Worm (Caenorhabditis elegans) whole organism, L3 larva: ENCODE data around the gene skr-18.
"Not testable (repeated sequence)": the region's sequence is repeated elsewhere in the genome, so short reads cannot be mapped to it uniquely, and the experiment has no call there.

Experiments
- R02D3.7 ChIP-seq: fragments of 150-350 bp; optimal IDR thresholded peaks from 2 replicates; lab custom pipeline; 2014; ENCODE audit warnings: missing biosample characterization, missing genetic modification characterization
- ZK546.5 ChIP-seq: sonication (generic microtip); optimal IDR thresholded peaks from 2 replicates; lab custom pipeline; 2017; ENCODE audit warnings: missing biosample characterization, missing genetic modification characterization
- ama-1 ChIP-seq: fragments of 150-350 bp; optimal IDR thresholded peaks from 2 replicates; lab custom pipeline; 2018
- ceh-16 ChIP-seq: sonication (generic microtip); optimal IDR thresholded peaks from 2 replicates; lab custom pipeline; 2017; ENCODE audit warnings: missing biosample characterization, missing genetic modification characterization
- ceh-28 ChIP-seq: fragments of 150-350 bp; optimal IDR thresholded peaks from 2 replicates; lab custom pipeline; 2014; ENCODE audit warnings: missing biosample characterization, missing genetic modification reagents, missing genetic modification characterization
- ceh-9 ChIP-seq: sonication (generic microtip); optimal IDR thresholded peaks from 2 replicates; lab custom pipeline; 2018; ENCODE audit warnings: missing biosample characterization, missing genetic modification characterization
- daf-12 ChIP-seq: fragments of 150-350 bp; optimal IDR thresholded peaks from 2 replicates; lab custom pipeline; 2014; ENCODE audit warnings: missing biosample characterization, missing genetic modification reagents, missing genetic modification characterization
- egl-27 ChIP-seq: sonication (generic microtip); optimal IDR thresholded peaks from 4 replicates; lab custom pipeline; 2017; ENCODE audit warnings: missing biosample characterization, missing genetic modification reagents, missing genetic modification characterization
- egl-5 ChIP-seq: fragments of 150-350 bp; optimal IDR thresholded peaks from 2 replicates; lab custom pipeline; 2017; ENCODE audit warnings: missing biosample characterization, missing genetic modification reagents, missing genetic modification characterization, inconsistent platforms
- elt-2 ChIP-seq: sonication (generic microtip); optimal IDR thresholded peaks from 2 replicates; lab custom pipeline; 2016; ENCODE audit warnings: missing genetic modification reagents, mild to moderate bottlenecking, missing genetic modification characterization, missing compliant biosample characterization
- fkh-10 ChIP-seq: sonication (generic microtip); optimal IDR thresholded peaks from 2 replicates; lab custom pipeline; 2017; ENCODE audit warnings: missing biosample characterization, missing genetic modification reagents, missing genetic modification characterization
- fos-1 ChIP-seq: fragments of 150-350 bp; optimal IDR thresholded peaks from 2 replicates; lab custom pipeline; 2014; ENCODE audit warnings: missing biosample characterization, missing genetic modification characterization
- hmg-11 ChIP-seq: sonication (generic microtip); optimal IDR thresholded peaks from 2 replicates; lab custom pipeline; 2016; ENCODE audit warnings: missing genetic modification characterization, missing compliant biosample characterization
- lin-15B ChIP-seq: fragments of 150-350 bp; optimal IDR thresholded peaks from 2 replicates; lab custom pipeline; 2014; ENCODE audit warnings: missing biosample characterization, missing genetic modification characterization
- lin-39 ChIP-seq: fragments of 150-350 bp; optimal IDR thresholded peaks from 2 replicates; lab custom pipeline; 2018; ENCODE audit warnings: missing biosample characterization, missing genetic modification reagents, missing genetic modification characterization
- mdl-1 ChIP-seq: fragments of 150-350 bp; optimal IDR thresholded peaks from 2 replicates; lab custom pipeline; 2014; ENCODE audit warnings: missing biosample characterization, missing genetic modification characterization
- nhr-11 ChIP-seq: fragments of 150-350 bp; optimal IDR thresholded peaks from 2 replicates; lab custom pipeline; 2014; ENCODE audit warnings: missing biosample characterization, missing genetic modification characterization
- nhr-12 ChIP-seq: fragments of 150-350 bp; optimal IDR thresholded peaks from 2 replicates; lab custom pipeline; 2014; ENCODE audit warnings: missing biosample characterization, missing genetic modification characterization
- nhr-23 ChIP-seq: fragments of 150-350 bp; optimal IDR thresholded peaks from 2 replicates; lab custom pipeline; 2014; ENCODE audit warnings: missing biosample characterization, missing genetic modification reagents, missing genetic modification characterization
- nhr-25 ChIP-seq: sonication (generic microtip); optimal IDR thresholded peaks from 2 replicates; lab custom pipeline; 2017; ENCODE audit warnings: missing biosample characterization, missing genetic modification characterization
- nhr-43 ChIP-seq: sonication (generic microtip); optimal IDR thresholded peaks from 2 replicates; lab custom pipeline; 2016; ENCODE audit warnings: mild to moderate bottlenecking, missing genetic modification characterization, missing compliant biosample characterization; ENCODE audit not compliant: poor library complexity, severe bottlenecking
- nhr-76 ChIP-seq: fragments of 150-350 bp; sonication (generic microtip); optimal IDR thresholded peaks from 5 replicates; lab custom pipeline; 2014; ENCODE audit warnings: missing biosample characterization, missing genetic modification characterization
- nhr-77 ChIP-seq: fragments of 150-350 bp; optimal IDR thresholded peaks from 2 replicates; lab custom pipeline; 2014; ENCODE audit warnings: missing biosample characterization, missing genetic modification characterization
- sea-2 ChIP-seq: fragments of 150-350 bp; sonication (generic microtip); optimal IDR thresholded peaks from 4 replicates; lab custom pipeline; 2014; ENCODE audit warnings: missing biosample characterization, missing genetic modification reagents, missing genetic modification characterization
- snpc-4 ChIP-seq: fragments of 150-350 bp; optimal IDR thresholded peaks from 2 replicates; lab custom pipeline; 2014; ENCODE audit warnings: missing biosample characterization, missing genetic modification characterization
- tbx-2 ChIP-seq: sonication (generic microtip); optimal IDR thresholded peaks from 2 replicates; lab custom pipeline; 2016; ENCODE audit warnings: mild to moderate bottlenecking, missing genetic modification characterization, missing compliant biosample characterization
- unc-39 ChIP-seq: sonication (generic microtip); optimal IDR thresholded peaks from 4 replicates; lab custom pipeline; 2017; ENCODE audit warnings: missing biosample characterization, missing genetic modification characterization
- unc-62 ChIP-seq: fragments of 150-350 bp; sonication (generic microtip); optimal IDR thresholded peaks from 4 replicates; lab custom pipeline; 2014; ENCODE audit warnings: missing biosample characterization, missing genetic modification reagents, missing genetic modification characterization
- zag-1 ChIP-seq: fragments of 150-350 bp; optimal IDR thresholded peaks from 2 replicates; lab custom pipeline; 2014; ENCODE audit warnings: missing biosample characterization, missing genetic modification characterization
- ztf-11 ChIP-seq: fragments of 150-350 bp; optimal IDR thresholded peaks from 2 replicates; lab custom pipeline; 2014; ENCODE audit warnings: missing biosample characterization, missing genetic modification characterization
- ztf-4 ChIP-seq: fragments of 150-350 bp; optimal IDR thresholded peaks from 2 replicates; lab custom pipeline; 2014; ENCODE audit warnings: missing biosample characterization, missing genetic modification characterization

The skr-18 gene

DNA sequence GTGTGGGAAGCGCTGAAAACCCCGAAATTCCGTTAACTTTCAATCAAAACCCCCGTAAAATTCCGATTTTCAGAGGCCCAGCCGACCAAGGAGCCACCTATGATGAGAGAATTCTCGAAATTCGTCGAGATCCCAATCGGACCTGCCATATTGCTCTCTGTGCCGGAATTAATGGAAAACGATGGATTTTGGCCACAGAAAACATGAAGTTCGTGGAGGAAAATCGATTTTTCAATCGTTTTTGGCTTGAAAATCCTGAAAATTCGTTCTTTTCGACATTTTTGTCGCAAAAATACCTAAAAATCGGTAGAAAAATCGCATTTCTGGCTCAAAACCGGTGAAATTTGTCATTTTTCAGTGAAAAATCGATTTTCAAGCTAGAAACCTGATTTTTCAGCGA, 21.7 kb downstream of the skr-18 start:
- TF ChIP-seq lin-15B (tag; lab: Kevin White, UChicago) = no peak
- no peak for TF ChIP-seq mdl-1
- no peak for TF ChIP-seq fos-1 (tag; lab: Kevin White, UChicago)
- no peak for TF ChIP-seq fkh-10 (GFP tag; lab: Kevin White, UChicago)
- no peak for TF ChIP-seq nhr-76 (tag; lab: Kevin White, UChicago)
- no peak for TF ChIP-seq zag-1
- no peak for TF ChIP-seq nhr-43
- TF ChIP-seq sea-2 (GFP tag; lab: Kevin White, UChicago) = no peak
- no peak for TF ChIP-seq R02D3.7 (tag; lab: Kevin White, UChicago)
- TF ChIP-seq ztf-11 (tag; lab: Kevin White, UChicago) = no peak
- no peak for TF ChIP-seq daf-12 (tag; lab: Kevin White, UChicago)
- TF ChIP-seq unc-62 (GFP tag; lab: Kevin White, UChicago) = no peak
- TF ChIP-seq unc-39 (tag; lab: Kevin White, UChicago) = no peak
- TF ChIP-seq egl-27 (tag; lab: Kevin White, UChicago) = no peak
- TF ChIP-seq nhr-12 = no peak
- no peak for TF ChIP-seq ZK546.5 (tag; lab: Kevin White, UChicago)

DNA sequence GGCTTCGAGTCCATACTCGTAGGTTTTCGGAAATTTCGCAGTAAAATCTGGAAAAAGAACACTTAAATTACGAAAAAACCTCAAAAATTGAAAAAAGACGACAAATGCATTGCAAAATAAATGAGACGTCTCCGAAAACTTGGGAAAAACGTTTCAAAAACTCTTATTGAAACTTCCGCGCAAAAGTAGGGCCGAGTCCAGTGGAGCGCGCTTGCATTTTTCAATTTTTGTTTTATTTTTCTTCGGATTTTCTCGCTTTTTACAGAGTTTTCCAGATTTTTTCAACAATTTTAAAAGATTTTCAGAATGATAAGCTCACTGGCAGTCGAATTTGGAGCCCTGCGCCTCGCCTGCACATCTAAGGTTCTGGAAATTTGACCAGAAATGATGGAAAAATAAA, 22.3 kb downstream of the skr-18 start, which contains the start of gene mrpl-2:
TSS of gene mrpl-2 (plus strand) at position 307 of the 400 bp plus-strand sequence.
- peak; percentile 58 for TF ChIP-seq lin-15B (tag; lab: Kevin White, UChicago)
- no peak for TF ChIP-seq ceh-28

DNA sequence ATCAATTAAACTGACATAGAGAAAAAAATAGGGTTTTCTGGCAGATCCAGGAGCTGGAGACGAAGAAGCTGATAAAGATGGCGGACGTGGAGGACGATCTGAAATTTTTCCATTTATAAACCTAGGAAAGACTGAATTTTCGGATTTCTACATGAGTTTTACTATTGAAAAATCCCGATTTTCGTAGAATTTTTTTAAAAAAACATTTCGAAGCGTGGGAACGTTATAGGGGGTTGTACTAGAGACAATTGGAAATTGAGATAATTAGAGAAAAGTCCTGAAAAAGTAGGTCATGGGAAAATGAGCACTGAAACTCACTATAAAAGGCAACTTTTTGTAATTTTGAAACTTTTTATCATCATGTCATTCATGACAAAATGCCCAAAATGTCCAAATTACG, 24.2 kb downstream of the skr-18 start, which contains the start of gene F56B3.9:
TSS of gene F56B3.9 (plus strand) at position 301 of the 400 bp plus-strand sequence.
- not testable (repeated sequence) for TF ChIP-seq snpc-4 (tag; lab: Kevin White, UChicago); egl-5 (tag; lab: Kevin White, UChicago); sea-2 (GFP tag; lab: Kevin White, UChicago)

DNA sequence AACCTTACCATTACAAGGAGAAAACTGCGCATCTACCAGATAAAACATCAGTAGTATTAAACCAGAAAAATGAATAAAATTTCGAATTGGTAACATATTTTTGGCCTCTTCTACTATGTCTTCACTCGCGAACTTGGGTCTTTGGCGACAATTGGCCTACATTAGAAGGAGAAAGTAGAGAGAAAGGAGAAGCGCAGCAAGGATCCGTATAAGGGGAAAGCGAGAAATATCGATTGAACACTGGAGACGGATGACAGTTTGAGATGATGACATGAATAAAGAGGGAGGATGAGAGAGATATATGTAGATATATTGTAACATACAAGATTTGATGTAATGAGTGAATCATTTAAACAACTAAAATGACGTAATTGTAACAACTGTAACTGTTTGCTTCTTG, 26.9 kb downstream of the skr-18 start, which contains the start of gene F56B3.2:
TSS of gene F56B3.2 (minus strand) at position 273 of the 400 bp plus-strand sequence.
- no peak for TF ChIP-seq nhr-25 (tag; lab: Kevin White, UChicago)
- no peak for TF ChIP-seq nhr-12
- peak; percentile 43 for TF ChIP-seq ceh-28
- peak; percentile 50 for TF ChIP-seq nhr-23 (tag; lab: Kevin White, UChicago)
- peak; percentile 12 for TF ChIP-seq hmg-11 (tag; lab: Kevin White, UChicago)
- TF ChIP-seq unc-39 (tag; lab: Kevin White, UChicago) = no peak

DNA sequence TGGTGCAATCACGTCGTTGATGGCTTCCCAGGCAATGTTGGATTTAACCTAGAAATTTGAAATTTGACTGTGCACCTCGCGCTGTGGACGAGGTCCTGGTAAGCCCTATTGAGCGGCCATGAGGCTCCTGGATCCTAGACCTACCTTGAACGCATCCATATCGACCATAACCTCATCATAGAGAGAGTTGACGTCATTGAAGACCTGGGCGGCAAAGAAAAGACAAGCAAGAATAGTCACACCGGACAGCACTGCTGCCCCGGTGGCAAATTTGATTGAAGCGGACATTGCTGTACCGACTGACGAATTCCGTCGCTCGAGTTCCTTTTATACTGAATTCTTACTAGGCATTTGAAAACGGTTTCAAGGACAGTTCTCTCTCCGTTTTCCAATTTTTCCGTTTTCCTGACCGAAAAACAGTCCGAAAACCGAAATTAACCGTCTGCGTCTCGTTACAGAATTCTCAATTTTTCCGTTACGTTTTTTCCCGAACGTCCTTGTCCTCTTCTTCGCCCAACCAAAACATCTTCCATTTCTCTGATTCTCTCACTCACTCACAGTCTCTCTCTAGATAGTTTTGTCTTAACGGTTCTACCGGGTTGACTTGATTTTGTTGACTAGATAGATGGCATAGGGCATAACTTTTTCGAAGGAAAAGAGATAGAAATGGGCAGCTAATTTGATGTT, 31.7 kb downstream of the skr-18 start, which contains the start of gene col-103:
TSS of gene col-103 (minus strand) at position 302 of the 687 bp plus-strand sequence.
- no peak for TF ChIP-seq tbx-2 (tag; lab: Kevin White, UChicago)
- TF ChIP-seq ama-1 = peak; percentile 88
- peak; percentile 14 for TF ChIP-seq unc-62 (GFP tag; lab: Kevin White, UChicago)
- peak; percentile 23 for TF ChIP-seq nhr-23 (tag; lab: Kevin White, UChicago)

DNA sequence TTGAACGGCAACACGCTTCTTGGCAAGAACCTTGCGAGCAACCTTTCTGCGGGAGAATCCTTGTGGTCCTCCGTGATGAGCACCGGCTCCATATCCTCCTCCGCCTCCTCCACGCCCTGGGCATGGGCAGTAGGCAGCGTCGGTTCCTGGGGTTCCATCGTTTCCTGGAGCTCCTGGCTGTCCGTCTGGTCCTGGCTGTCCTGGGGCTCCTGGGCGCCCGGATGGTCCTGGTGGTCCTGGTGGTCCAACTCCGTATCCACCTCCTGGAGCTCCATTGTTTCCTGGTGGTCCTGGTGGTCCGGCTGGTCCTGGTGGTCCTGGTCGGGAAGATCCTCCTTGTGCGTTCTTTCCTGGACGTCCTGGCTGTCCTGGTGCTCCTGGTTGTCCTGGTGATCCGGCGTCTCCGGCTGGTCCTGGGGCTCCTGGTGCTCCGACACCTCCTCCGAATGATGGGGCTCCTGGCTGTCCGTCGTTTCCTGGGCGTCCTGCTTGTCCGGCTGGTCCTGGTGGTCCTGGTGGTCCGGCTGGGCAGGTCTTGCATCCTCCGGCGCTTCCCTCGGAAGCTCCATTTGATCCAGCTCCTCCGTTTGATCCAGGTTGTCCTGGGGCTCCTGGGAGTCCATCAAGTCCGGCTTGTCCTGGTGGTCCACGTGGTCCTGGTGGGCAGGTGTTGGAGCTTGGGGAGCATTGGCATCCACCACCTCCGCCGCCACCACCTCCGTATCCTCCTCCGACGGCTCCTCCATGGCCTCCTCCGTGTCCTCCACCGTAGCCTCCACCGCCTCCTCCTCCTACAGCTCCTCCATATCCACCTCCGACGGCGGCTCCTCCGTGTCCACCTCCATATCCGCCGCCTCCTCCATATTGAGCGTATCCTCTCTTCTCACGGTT, 32.5 kb downstream of the skr-18 start:
- TF ChIP-seq ama-1 = no peak
- TF ChIP-seq zag-1 = no peak
- TF ChIP-seq ceh-9 (tag; lab: Kevin White, UChicago) = no peak
- no peak for TF ChIP-seq ztf-11 (tag; lab: Kevin White, UChicago)
- TF ChIP-seq lin-15B (tag; lab: Kevin White, UChicago) = no peak
- TF ChIP-seq nhr-77 (tag; lab: Kevin White, UChicago) = no peak
- no peak for TF ChIP-seq nhr-11 (tag; lab: Kevin White, UChicago)
- no peak for TF ChIP-seq ztf-4 (tag; lab: Kevin White, UChicago)
- no peak for TF ChIP-seq ceh-16
- no peak for TF ChIP-seq elt-2
- TF ChIP-seq lin-39 (tag; lab: Kevin White, UChicago) = no peak
